Fruit fly (Drosophila melanogaster): ENCODE data around the gene CG7202.

DNA sequence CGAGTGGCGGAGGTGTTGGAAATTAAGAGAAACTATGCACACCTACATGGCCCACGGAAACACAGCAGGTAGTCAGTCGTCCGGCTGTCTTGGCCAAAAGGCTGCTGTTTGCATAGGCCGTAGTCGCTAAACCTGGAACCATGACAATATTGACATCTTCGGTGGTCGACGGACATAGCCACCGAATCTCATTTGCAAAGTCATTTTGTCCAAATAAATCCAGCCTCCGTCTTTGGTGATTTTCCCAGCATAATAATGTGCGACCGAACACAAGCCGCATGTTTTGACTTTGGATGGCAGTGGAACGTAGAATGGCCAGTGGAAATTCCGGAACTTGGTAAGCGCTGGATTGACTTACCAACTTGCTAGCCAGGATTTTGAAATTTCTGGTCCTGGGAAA, 43.2 kb downstream of the CG7202 start:
- no peak for TF ChIP-seq kay (GFP tag; ENCODE audit: borderline replicate concordance)
- no peak for TF ChIP-seq CG12768 (GFP tag; optimal IDR thresholded peaks at IDR 0.05)
- no peak for TF ChIP-seq toe (GFP tag; optimal IDR thresholded peaks at IDR 0.05)
- TF ChIP-seq cnc (optimal IDR thresholded peaks at IDR 0.05): no peak
- TF ChIP-seq CG14711 (tag; optimal IDR thresholded peaks at IDR 0.05): no peak

All from whole organism, adult.